Worm (Caenorhabditis elegans): Measurements from ENCODE around the gene str-56.

DNA sequence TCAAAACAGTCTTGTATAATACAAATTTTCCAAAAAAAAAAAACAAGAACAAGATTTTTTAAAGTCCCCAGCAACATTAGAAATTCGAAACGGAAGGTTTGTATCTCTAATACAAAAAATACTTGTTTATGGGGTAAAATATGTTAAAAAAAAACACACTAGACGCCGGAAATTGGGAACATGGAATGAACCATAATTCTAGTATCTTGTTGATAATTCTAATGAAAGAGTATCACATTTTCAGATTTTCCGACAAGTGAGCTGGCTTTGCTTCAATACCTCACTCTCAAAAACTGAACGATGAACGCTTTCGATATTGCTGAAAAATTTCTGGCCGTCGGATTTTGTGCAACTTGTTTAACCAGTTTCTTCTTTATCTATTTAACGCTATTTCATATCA, 25.3 kb downstream of the str-56 start, which contains the start of gene str-60:
- TF ChIP-seq flt-1 (GFP tag; IDR thresholded peaks at IDR 0.05) (no peak), ets-7 (tag; optimal IDR thresholded peaks at IDR 0.05) (no peak), ceh-13 (GFP tag; optimal IDR thresholded peaks at IDR 0.05) (no peak), scrt-1 (GFP tag; IDR thresholded peaks at IDR 0.05) (no peak), B0310.2 (tag; optimal IDR thresholded peaks at IDR 0.05) (no peak), ama-1 (optimal IDR thresholded peaks at IDR 0.05) (no peak), F13C5.2 (tag; optimal IDR thresholded peaks at IDR 0.05) (no peak), aly-1 (tag; optimal IDR thresholded peaks at IDR 0.05) (no peak), hmbx-1 (tag; optimal IDR thresholded peaks at IDR 0.05) (no peak), ceh-36 (tag; optimal IDR thresholded peaks at IDR 0.05) (no peak), tbx-37 (GFP tag; conservative IDR thresholded peaks at IDR 0.05) (no peak), tbx-11 (GFP tag; IDR thresholded peaks at IDR 0.05) (no peak), sea-1 (GFP tag; conservative IDR thresholded peaks at IDR 0.05) (no peak)

Data from whole organism, early embryonic.